Worm (Caenorhabditis elegans) whole organism, L4 larva: ENCODE results near the gene srx-16.

Source experiments
- F10B5.3 ChIP-seq: sonication (generic microtip); optimal IDR thresholded peaks from 2 replicates; lab custom pipeline; 2016; ENCODE audit warnings: mild to moderate bottlenecking, missing genetic modification characterization, missing compliant biosample characterization
- F26F4.8 ChIP-seq: fragments of 200-800 bp; sonication (Bioruptor generic); conservative IDR thresholded peaks from 2 replicates; pipeline ENCODE4 v1.3.6; 2022; ENCODE audit warnings: missing genetic modification characterization, missing compliant biosample characterization
- F37D6.2 ChIP-seq: sonication (generic microtip); optimal IDR thresholded peaks from 2 replicates; lab custom pipeline; 2016; ENCODE audit warnings: mild to moderate bottlenecking, missing genetic modification characterization, missing compliant biosample characterization
- F44E2.7 ChIP-seq: fragments of 200-800 bp; sonication (Bioruptor generic); IDR thresholded peaks from 2 replicates; pipeline ENCODE4 v2.1.2; 2022; ENCODE audit warnings: missing genetic modification characterization, missing compliant biosample characterization
- T20F7.1 ChIP-seq: fragments of 200-800 bp; sonication (Bioruptor generic); optimal IDR thresholded peaks from 2 replicates; lab custom pipeline; 2018; ENCODE audit warnings: mild to moderate bottlenecking, missing genetic modification characterization, missing compliant biosample characterization
- T26A8.4 ChIP-seq: fragments of 200-800 bp; sonication (Bioruptor generic); IDR thresholded peaks from 2 replicates; pipeline ENCODE4 v1.3.6; 2022; ENCODE audit warnings: missing genetic modification characterization, missing compliant biosample characterization
- Y105C5A.15 ChIP-seq: fragments of 200-800 bp; sonication (Bioruptor generic); IDR thresholded peaks from 2 replicates; pipeline ENCODE4 v1.3.6; 2022; ENCODE audit warnings: missing genetic modification characterization, missing compliant biosample characterization
- Y75B8A.6 ChIP-seq: fragments of 200-800 bp; sonication (Bioruptor generic); IDR thresholded peaks from 2 replicates; pipeline ENCODE4 v1.3.6; 2022; ENCODE audit warnings: missing genetic modification reagents, missing genetic modification characterization, missing compliant biosample characterization
- ZK337.2 ChIP-seq: fragments of 200-800 bp; sonication (Bioruptor generic); IDR thresholded peaks from 2 replicates; pipeline ENCODE4 v1.3.6; 2022; ENCODE audit warnings: missing genetic modification reagents, missing genetic modification characterization, missing compliant biosample characterization
- ces-1 ChIP-seq: fragments of 150-350 bp; sonication (generic microtip); optimal IDR thresholded peaks from 4 replicates; lab custom pipeline; 2014; ENCODE audit warnings: missing biosample characterization, missing genetic modification reagents, missing genetic modification characterization
- ctbp-1 ChIP-seq: fragments of 200-800 bp; sonication (Bioruptor generic); IDR thresholded peaks from 2 replicates; pipeline ENCODE4 v1.3.6; 2022; ENCODE audit warnings: missing genetic modification reagents, missing genetic modification characterization, missing compliant biosample characterization
- dpl-1 ChIP-seq: fragments of 150-350 bp; optimal IDR thresholded peaks from 2 replicates; lab custom pipeline; 2014; ENCODE audit warnings: missing biosample characterization, missing genetic modification reagents, missing genetic modification characterization
- duxl-1 ChIP-seq: sonication (generic microtip); optimal IDR thresholded peaks from 2 replicates; lab custom pipeline; 2016; ENCODE audit warnings: mild to moderate bottlenecking, missing genetic modification characterization, moderate library complexity, missing compliant biosample characterization; ENCODE audit not compliant: poor library complexity
- fos-1 ChIP-seq: fragments of 150-350 bp; optimal IDR thresholded peaks from 2 replicates; lab custom pipeline; 2014; ENCODE audit warnings: missing biosample characterization, missing genetic modification characterization
- gei-8 ChIP-seq: fragments of 200-800 bp; sonication (Bioruptor generic); optimal IDR thresholded peaks from 2 replicates; lab custom pipeline; 2018; ENCODE audit warnings: mild to moderate bottlenecking, missing genetic modification characterization, missing compliant biosample characterization
- hif-1 ChIP-seq, 2 experiments: sonication (generic microtip); optimal IDR thresholded peaks; 2 replicates each; lab custom pipeline; 2016 to 2017; ENCODE audit warnings: missing compliant biosample characterization in 2 of 2, missing genetic modification characterization in 2 of 2, missing genetic modification reagents in 2 of 2, missing genotype in 2 of 2, mild to moderate bottlenecking in 1 of 2
- hlh-11 ChIP-seq: fragments of 200-800 bp; sonication (Bioruptor generic); optimal IDR thresholded peaks from 2 replicates; lab custom pipeline; 2018; ENCODE audit warnings: mild to moderate bottlenecking, missing genetic modification characterization, missing compliant biosample characterization
- lim-7 ChIP-seq: fragments of 200-800 bp; sonication (Bioruptor generic); IDR thresholded peaks from 2 replicates; pipeline ENCODE4 v1.3.6; 2022; ENCODE audit warnings: missing genetic modification characterization, missing compliant biosample characterization
- lin-13 ChIP-seq: fragments of 150-350 bp; optimal IDR thresholded peaks from 2 replicates; lab custom pipeline; 2014; ENCODE audit warnings: missing biosample characterization, missing genetic modification reagents, missing genetic modification characterization
- madf-9 ChIP-seq: fragments of 200-800 bp; sonication (Bioruptor generic); conservative IDR thresholded peaks from 2 replicates; pipeline ENCODE4 v1.3.6; 2022; ENCODE audit warnings: missing genetic modification reagents, missing genetic modification characterization, missing compliant biosample characterization
- mdl-1 ChIP-seq, 2 experiments: fragments of 150-350 bp in 1 of 2; sonication (generic microtip) in 1 of 2; optimal IDR thresholded peaks; 2 replicates each; lab custom pipeline; 2014 to 2017; ENCODE audit warnings: missing biosample characterization in 2 of 2, missing genetic modification characterization in 2 of 2
- mxl-2 ChIP-seq: fragments of 200-800 bp; sonication (Bioruptor generic); conservative IDR thresholded peaks from 2 replicates; pipeline ENCODE4 v1.3.6; 2022; ENCODE audit warnings: missing genetic modification reagents, missing genetic modification characterization, missing compliant biosample characterization
- mxl-3 ChIP-seq: fragments of 200-800 bp; sonication (Bioruptor generic); optimal IDR thresholded peaks from 2 replicates; lab custom pipeline; 2018; ENCODE audit warnings: mild to moderate bottlenecking, missing genetic modification characterization, missing compliant biosample characterization
- nhr-111 ChIP-seq: fragments of 200-800 bp; sonication (Bioruptor generic); optimal IDR thresholded peaks from 2 replicates; lab custom pipeline; 2018; ENCODE audit warnings: mild to moderate bottlenecking, missing genetic modification characterization, missing compliant biosample characterization
- nhr-237 ChIP-seq: sonication (generic microtip); optimal IDR thresholded peaks from 2 replicates; lab custom pipeline; 2017; ENCODE audit warnings: missing biosample characterization, missing genetic modification characterization
- nhr-25 ChIP-seq: sonication (generic microtip); optimal IDR thresholded peaks from 2 replicates; lab custom pipeline; 2017; ENCODE audit warnings: missing genetic modification characterization, mild to moderate bottlenecking, missing compliant biosample characterization, antibody characterized with exemption, moderate library complexity, borderline replicate concordance; ENCODE audit not compliant: insufficient read depth
- nhr-41 ChIP-seq: fragments of 200-800 bp; sonication (Bioruptor generic); IDR thresholded peaks from 2 replicates; pipeline ENCODE4 v1.3.6; 2022; ENCODE audit warnings: missing genetic modification reagents, missing genetic modification characterization, missing compliant biosample characterization
- nhr-76 ChIP-seq: fragments of 150-350 bp; optimal IDR thresholded peaks from 2 replicates; lab custom pipeline; 2014; ENCODE audit warnings: missing biosample characterization, missing genetic modification characterization
- php-3 ChIP-seq: fragments of 200-800 bp; sonication (Bioruptor generic); IDR thresholded peaks from 2 replicates; pipeline ENCODE4 v1.3.6; 2022; ENCODE audit warnings: missing genetic modification reagents, missing genetic modification characterization, missing compliant biosample characterization
- set-16 ChIP-seq: fragments of 200-800 bp; sonication (Bioruptor generic); IDR thresholded peaks from 2 replicates; pipeline ENCODE4 v1.3.6; 2022; ENCODE audit warnings: missing genetic modification reagents, missing genetic modification characterization, missing compliant biosample characterization
- snpc-1.2 ChIP-seq: fragments of 200-800 bp; sonication (Bioruptor generic); IDR thresholded peaks from 2 replicates; pipeline ENCODE4 v1.3.6; 2022; ENCODE audit warnings: missing genetic modification reagents, missing genetic modification characterization, missing compliant biosample characterization
- snpc-4 ChIP-seq: fragments of 150-350 bp; optimal IDR thresholded peaks from 2 replicates; lab custom pipeline; 2014; ENCODE audit warnings: missing biosample characterization, missing genetic modification characterization
- tra-1 ChIP-seq: fragments of 200-800 bp; sonication (Bioruptor generic); IDR thresholded peaks from 2 replicates; pipeline ENCODE4 v1.3.6; 2022; ENCODE audit warnings: missing genetic modification reagents, missing genetic modification characterization, missing compliant biosample characterization
- unc-62 ChIP-seq, 3 experiments: fragments of 150-350 bp in 1 of 3; sonication (generic microtip); optimal IDR thresholded peaks in 2 of 3; peaks in 1 of 3; 1 replicate in 1 of 3; 2 replicates in 2 of 3; lab custom pipeline; 2014 to 2017; ENCODE audit warnings: missing biosample characterization in 3 of 3, missing genetic modification characterization in 3 of 3, missing genetic modification reagents in 3 of 3, missing genotype in 1 of 3
- zag-1 ChIP-seq: fragments of 150-350 bp; optimal IDR thresholded peaks from 2 replicates; lab custom pipeline; 2014; ENCODE audit warnings: missing biosample characterization, missing genetic modification characterization
- zip-2 ChIP-seq: fragments of 150-350 bp; optimal IDR thresholded peaks from 2 replicates; lab custom pipeline; 2014; ENCODE audit warnings: missing biosample characterization, missing genetic modification characterization
- ztf-11 ChIP-seq: fragments of 150-350 bp; optimal IDR thresholded peaks from 2 replicates; lab custom pipeline; 2014; ENCODE audit warnings: missing biosample characterization, missing genetic modification characterization
- ztf-7 ChIP-seq: fragments of 150-350 bp; optimal IDR thresholded peaks from 2 replicates; lab custom pipeline; 2014; ENCODE audit warnings: missing biosample characterization, missing genetic modification characterization

Gene srx-16

ce11 chrV:7015872-7016271 is 39.7 kb downstream of the srx-16 start, which contains the start of gene C33G8.13:
Gene C33G8.13 (minus strand): TSS chrV:7015972.
- TF ChIP-seq ztf-11 = no peak
- no peak for TF ChIP-seq F37D6.2 (tag; lab: Kevin White, UChicago)
- TF ChIP-seq nhr-237 (tag; lab: Kevin White, UChicago) = no peak
- no peak for TF ChIP-seq F10B5.3
- no peak for TF ChIP-seq nhr-111 (GFP tag; lab: Kevin White, UChicago)
- TF ChIP-seq hlh-11 (tag; lab: Kevin White, UChicago) = no peak
- TF ChIP-seq gei-8 (GFP tag; lab: Kevin White, UChicago) = no peak
- TF ChIP-seq set-16 (GFP tag; lab: Robert Waterston, UW) = no peak
- TF ChIP-seq fos-1 (tag; lab: Kevin White, UChicago) = no peak
- TF ChIP-seq nhr-76 = no peak
- no peak for TF ChIP-seq ZK337.2
- TF ChIP-seq T20F7.1 (GFP tag; lab: Kevin White, UChicago) = no peak
- no peak for TF ChIP-seq php-3 (GFP tag; lab: Robert Waterston, UW)
- TF ChIP-seq tra-1 (GFP tag; lab: Robert Waterston, UW) = no peak
- TF ChIP-seq unc-62 (GFP tag; optimal IDR thresholded peaks at IDR 0.05 in 1 of 2; lab: Kevin White, UChicago) = no peak
- no peak for TF ChIP-seq unc-62 (tag; optimal IDR thresholded peaks at IDR 0.05; lab: Kevin White, UChicago)
- no peak for TF ChIP-seq snpc-4
- TF ChIP-seq, all 104 proteins: peak for 0

DNA sequence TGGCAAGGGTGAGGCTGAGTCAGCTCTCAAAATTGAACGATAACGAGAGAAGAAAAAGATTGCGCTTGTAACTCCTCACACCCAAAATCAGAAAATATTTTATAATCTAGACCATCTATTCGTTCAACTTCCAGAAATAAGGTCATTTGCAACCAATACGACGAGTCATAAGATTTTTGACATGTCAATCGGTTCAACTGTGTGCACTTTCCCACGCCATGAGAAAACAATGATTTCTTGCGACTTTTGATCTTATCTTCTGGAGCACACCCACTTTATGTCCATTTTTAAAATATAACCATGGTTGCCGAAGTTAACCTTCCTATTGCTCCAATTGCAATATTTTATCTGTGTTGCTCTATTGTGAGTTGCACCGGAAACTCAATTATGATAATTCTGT is 40.9 kb downstream of the srx-16 start, which contains the start of gene srsx-32:
TSS of gene srsx-32 (plus strand) at position 301 of the 400 bp plus-strand sequence.
- no peak for TF ChIP-seq mdl-1 (tag; optimal IDR thresholded peaks at IDR 0.05; lab: Kevin White, UChicago)
- TF ChIP-seq hif-1 (tag; optimal IDR thresholded peaks at IDR 0.05; lab: Kevin White, UChicago) = no peak
- TF ChIP-seq ces-1 (GFP tag; lab: Kevin White, UChicago) = no peak
- TF ChIP-seq gei-8 (GFP tag; lab: Kevin White, UChicago) = no peak
- no peak for TF ChIP-seq mxl-2 (GFP tag; lab: Robert Waterston, UW)
- no peak for TF ChIP-seq duxl-1 (tag; lab: Kevin White, UChicago)
- no peak for TF ChIP-seq zag-1 (tag; lab: Kevin White, UChicago)
- TF ChIP-seq T20F7.1 (GFP tag; lab: Kevin White, UChicago) = no peak
- no peak for TF ChIP-seq Y105C5A.15 (GFP tag; lab: Robert Waterston, UW)
- no peak for TF ChIP-seq ZK337.2
- TF ChIP-seq Y75B8A.6 (GFP tag; lab: Robert Waterston, UW) = no peak
- TF ChIP-seq tra-1 (GFP tag; lab: Robert Waterston, UW) = no peak
- no peak for TF ChIP-seq madf-9

DNA sequence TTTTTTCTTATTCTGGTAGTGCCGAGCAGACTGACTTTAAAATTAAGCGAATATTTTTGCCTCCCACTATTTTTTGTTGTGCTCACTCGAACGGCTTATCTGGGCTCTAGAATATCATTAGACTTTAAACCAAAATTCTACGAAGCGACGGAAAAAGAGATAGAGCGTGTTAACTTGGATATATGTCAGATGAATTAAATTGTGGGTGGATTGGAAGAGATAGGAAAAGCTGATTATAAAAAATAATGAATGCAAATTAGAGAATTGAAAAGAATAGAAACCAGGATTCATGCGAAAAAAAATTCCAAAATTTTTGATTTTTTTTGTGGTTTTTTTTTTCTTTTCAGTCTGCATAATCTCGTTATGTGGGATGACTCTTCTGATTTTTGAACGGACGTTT is 45.6 kb downstream of the srx-16 start, which contains the start of gene F20A1.4:
TSS of gene F20A1.4 (minus strand) at position 101 of the 400 bp plus-strand sequence.
- TF ChIP-seq F26F4.8 (GFP tag; lab: Robert Waterston, UW) (no peak), mxl-3 (no peak), nhr-41 (GFP tag; lab: Robert Waterston, UW) (no peak), lin-13 (GFP tag; lab: Kevin White, UChicago) (no peak), F10B5.3 (no peak), F37D6.2 (tag; lab: Kevin White, UChicago) (no peak), snpc-1.2 (GFP tag; lab: Robert Waterston, UW) (no peak), ctbp-1 (GFP tag; lab: Robert Waterston, UW) (no peak), F44E2.7 (GFP tag; lab: Robert Waterston, UW) (no peak), nhr-111 (GFP tag; lab: Kevin White, UChicago) (no peak), ztf-7 (tag; lab: Kevin White, UChicago) (no peak), hif-1 (tag; optimal IDR thresholded peaks at IDR 0.05; lab: Kevin White, UChicago) (no peak), zip-2 (tag; lab: Kevin White, UChicago) (no peak), lim-7 (GFP tag; lab: Robert Waterston, UW) (no peak), nhr-25 (tag; lab: Kevin White, UChicago) (no peak), T26A8.4 (GFP tag; lab: Robert Waterston, UW) (no peak), dpl-1 (no peak), nhr-76 (no peak)
